Worm (Caenorhabditis elegans): ENCODE results near the gene str-206.

str-206 gene

DNA sequence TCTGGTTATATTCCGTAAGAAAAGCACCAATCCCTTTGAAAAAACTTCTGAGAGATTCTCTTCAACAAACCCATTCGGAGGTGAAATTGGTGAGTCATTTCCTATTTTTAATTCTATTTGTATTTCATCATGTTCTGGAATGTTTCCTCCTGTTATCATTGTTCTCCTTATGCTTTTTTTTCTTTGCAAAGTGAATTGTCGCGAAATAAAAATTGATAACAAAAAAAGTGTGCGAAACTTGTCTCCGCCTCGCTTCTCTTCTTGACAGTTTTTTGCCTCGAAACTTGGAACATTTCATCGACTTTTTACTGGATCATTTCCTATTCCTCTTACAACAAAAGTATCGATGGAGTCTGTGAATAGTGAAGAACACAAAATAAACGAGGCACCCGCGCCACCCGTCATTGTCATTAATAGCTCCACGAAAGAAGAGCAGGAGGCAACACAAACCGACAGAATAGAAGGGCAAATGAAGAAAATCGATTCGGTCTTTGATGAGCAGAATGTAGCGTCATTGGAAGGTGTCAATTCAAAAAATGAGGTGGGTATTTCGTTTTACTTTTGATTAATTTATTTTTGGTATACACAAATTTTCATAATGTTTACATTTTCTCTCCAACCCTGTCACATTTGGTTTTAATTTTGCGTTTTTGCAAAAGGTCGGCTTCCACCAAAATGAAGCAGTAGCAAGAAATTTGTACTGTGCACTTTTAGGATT is 7.8 kb upstream of the str-206 start:
- TF ChIP-seq mab-5 (tag; optimal IDR thresholded peaks at IDR 0.05) = no peak
- no peak for TF ChIP-seq lin-13 (GFP tag; optimal IDR thresholded peaks at IDR 0.05)
- TF ChIP-seq fos-1 (tag; optimal IDR thresholded peaks at IDR 0.05) = peak; percentile 93
- TF ChIP-seq R02D3.7 (tag; optimal IDR thresholded peaks at IDR 0.05) = no peak
- no peak for TF ChIP-seq dmd-4 (tag; optimal IDR thresholded peaks at IDR 0.05)
- TF ChIP-seq unc-62 (GFP tag; optimal IDR thresholded peaks at IDR 0.05) = no peak
- TF ChIP-seq mbf-1 (tag; optimal IDR thresholded peaks at IDR 0.05) = no peak
- TF ChIP-seq ztf-4 (tag; optimal IDR thresholded peaks at IDR 0.05) = no peak

DNA sequence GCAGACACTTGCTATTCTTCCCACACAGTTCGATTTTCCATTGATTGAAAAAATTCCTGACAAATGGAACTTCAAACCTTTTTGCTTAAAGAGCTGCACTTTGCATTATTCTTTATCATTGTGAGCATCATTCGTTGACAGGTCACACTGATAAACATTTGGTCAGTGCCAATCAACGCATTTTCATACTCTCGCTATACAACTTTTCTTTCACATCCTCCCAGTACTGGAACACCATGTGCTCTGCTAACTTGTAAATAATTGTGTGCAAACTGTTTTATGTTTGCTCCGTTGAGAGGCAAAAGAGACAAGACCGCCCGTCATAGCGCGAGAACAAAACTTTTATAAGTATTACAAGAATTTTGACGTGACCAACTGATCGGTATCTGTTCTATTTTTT is 6.4 kb upstream of the str-206 start:
- TF ChIP-seq unc-39 (tag; optimal IDR thresholded peaks at IDR 0.05) (no peak), C34F6.9 (tag; optimal IDR thresholded peaks at IDR 0.05) (no peak), nhr-77 (tag; optimal IDR thresholded peaks at IDR 0.05) (no peak), skn-1 (tag; optimal IDR thresholded peaks at IDR 0.05) (no peak), ceh-82 (tag; optimal IDR thresholded peaks at IDR 0.05) (no peak), fos-1 (tag; optimal IDR thresholded peaks at IDR 0.05) (peak; percentile 88)

DNA sequence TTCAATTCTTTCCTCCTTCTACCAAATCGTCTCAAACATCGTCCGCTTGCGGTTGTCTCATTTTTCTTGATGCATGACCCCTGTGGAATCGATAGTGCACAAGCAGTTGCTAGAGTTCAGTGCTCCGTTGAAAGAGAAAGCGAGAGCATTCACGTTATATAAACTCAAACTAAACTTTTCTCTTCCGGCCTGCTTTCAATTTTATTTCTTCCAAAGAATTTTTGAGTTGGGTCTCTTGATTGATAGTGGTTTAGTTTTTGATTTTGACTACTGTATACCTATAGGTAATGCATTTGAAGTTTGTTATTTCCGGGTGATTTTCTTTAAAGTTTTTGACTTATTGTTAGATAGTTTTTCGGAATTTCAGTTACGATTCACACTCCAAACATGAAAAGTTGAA is 5.4 kb upstream of the str-206 start:
- TF ChIP-seq lin-13 (GFP tag; optimal IDR thresholded peaks at IDR 0.05) (no peak), R02D3.7 (tag; optimal IDR thresholded peaks at IDR 0.05) (no peak), sma-3 (GFP tag; optimal IDR thresholded peaks at IDR 0.05) (no peak), nhr-12 (tag; optimal IDR thresholded peaks at IDR 0.05) (no peak)

DNA sequence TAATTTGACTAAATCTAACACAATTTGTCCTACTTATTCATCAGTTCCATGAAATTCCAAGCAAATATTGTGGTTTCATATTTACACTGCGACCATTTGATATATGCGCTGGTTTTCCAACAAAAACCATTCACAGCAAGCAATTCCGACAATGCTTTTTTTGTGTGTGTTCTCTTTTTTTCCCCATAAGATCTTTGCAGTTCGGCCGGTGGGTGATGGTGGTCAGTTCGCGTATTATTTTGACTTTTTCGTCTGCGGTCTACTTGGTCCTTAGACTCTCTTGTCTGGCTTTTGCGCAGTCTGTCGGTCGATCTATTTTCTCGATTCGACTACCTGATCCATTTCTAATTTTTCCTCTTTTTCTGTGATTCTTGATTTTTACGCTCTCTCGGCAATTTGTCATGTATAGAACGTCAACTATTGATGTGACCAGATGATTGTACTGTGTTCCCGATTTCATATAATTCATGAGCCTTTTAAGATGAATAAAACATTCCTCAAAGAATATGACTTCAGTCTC is 4.7 kb upstream of the str-206 start:
- TF ChIP-seq sma-9 (GFP tag; optimal IDR thresholded peaks at IDR 0.05) (peak; percentile 53), sma-9 (tag; optimal IDR thresholded peaks at IDR 0.05) (no peak), nhr-12 (tag; optimal IDR thresholded peaks at IDR 0.05) (no peak), mdl-1 (tag; optimal IDR thresholded peaks at IDR 0.05) (peak in 1 of 2 experiments; percentile 16), blmp-1 (tag; optimal IDR thresholded peaks at IDR 0.05; ENCODE audit: insufficient read depth) (no peak), fos-1 (tag; optimal IDR thresholded peaks at IDR 0.05) (peak; percentile 48)

DNA sequence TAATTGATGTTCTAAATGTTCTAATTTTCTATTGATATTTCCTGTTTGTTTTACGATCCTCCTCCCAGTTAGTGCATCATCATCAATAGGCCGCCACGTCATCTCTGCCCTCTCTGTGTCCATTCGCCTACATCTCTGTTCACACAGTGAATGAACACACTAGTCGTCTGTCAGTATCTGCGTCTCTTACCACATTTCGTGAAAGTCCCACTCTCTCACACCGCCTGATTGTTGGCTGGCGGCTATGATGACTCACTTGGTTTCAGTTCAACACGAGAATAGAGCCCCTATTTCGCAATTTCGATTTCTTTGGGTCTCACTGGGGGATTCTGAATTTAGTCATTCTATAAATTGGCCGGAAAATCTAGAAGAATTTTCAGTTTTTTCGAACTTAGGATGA is 4.1 kb upstream of the str-206 start:
- no peak for TF ChIP-seq ama-1 (optimal IDR thresholded peaks at IDR 0.05)
- TF ChIP-seq nhr-21 (tag; optimal IDR thresholded peaks at IDR 0.05) = peak; percentile 19
- TF ChIP-seq unc-55 (GFP tag; optimal IDR thresholded peaks at IDR 0.05) = peak; percentile 86
- TF ChIP-seq lsy-2 (tag; optimal IDR thresholded peaks at IDR 0.05) = peak in 1 of 2 experiments; percentile 57
- no peak for TF ChIP-seq mbf-1 (tag; optimal IDR thresholded peaks at IDR 0.05)
- peak; percentile 85 for TF ChIP-seq nhr-129 (tag; optimal IDR thresholded peaks at IDR 0.05)
- no peak for TF ChIP-seq nhr-237 (tag; optimal IDR thresholded peaks at IDR 0.05)
- TF ChIP-seq nhr-10 (tag; optimal IDR thresholded peaks at IDR 0.05) = no peak
- peak; percentile 85 for TF ChIP-seq C34F6.9 (tag; optimal IDR thresholded peaks at IDR 0.05)
- TF ChIP-seq ZK546.5 (tag; optimal IDR thresholded peaks at IDR 0.05) = no peak
- TF ChIP-seq F13H6.1 (tag; optimal IDR thresholded peaks at IDR 0.05) = peak; percentile 69
- TF ChIP-seq sem-4 (tag; optimal IDR thresholded peaks at IDR 0.05) = peak; percentile 80
- peak; percentile 39 for TF ChIP-seq Y55F3AM.14 (GFP tag; optimal IDR thresholded peaks at IDR 0.05)
- peak; percentile 76 for TF ChIP-seq egl-27 (tag; optimal IDR thresholded peaks at IDR 0.05)
- no peak for TF ChIP-seq lin-11 (tag; optimal IDR thresholded peaks at IDR 0.05)
- TF ChIP-seq elt-1 (tag; optimal IDR thresholded peaks at IDR 0.05) = no peak
- TF ChIP-seq crh-2 (tag; optimal IDR thresholded peaks at IDR 0.05) = peak; percentile 98
- peak; percentile 1 for TF ChIP-seq ztf-4 (tag; optimal IDR thresholded peaks at IDR 0.05)
- TF ChIP-seq fos-1 (tag; optimal IDR thresholded peaks at IDR 0.05) = peak; percentile 99
- no peak for TF ChIP-seq nhr-6 (tag; optimal IDR thresholded peaks at IDR 0.05)
- TF ChIP-seq dmd-4 (tag; optimal IDR thresholded peaks at IDR 0.05) = no peak
- TF ChIP-seq sma-9 (GFP tag; optimal IDR thresholded peaks at IDR 0.05) = peak; percentile 76
- TF ChIP-seq sma-9 (tag; optimal IDR thresholded peaks at IDR 0.05) = no peak
- no peak for TF ChIP-seq snpc-4 (tag; optimal IDR thresholded peaks at IDR 0.05)
- TF ChIP-seq sma-3 (GFP tag; optimal IDR thresholded peaks at IDR 0.05) = peak; percentile 60
- peak; percentile 19 for TF ChIP-seq skn-1 (tag; optimal IDR thresholded peaks at IDR 0.05)
- no peak for TF ChIP-seq unc-62 (GFP tag; optimal IDR thresholded peaks at IDR 0.05)
- peak; percentile 42 for TF ChIP-seq zag-1 (tag; optimal IDR thresholded peaks at IDR 0.05)
- peak; percentile 49 to 81 for TF ChIP-seq mdl-1 (tag; optimal IDR thresholded peaks at IDR 0.05)

Measured in whole organism, L2 larva.